Fruit fly (Drosophila melanogaster): ENCODE data around the gene CG5849.

DNA sequence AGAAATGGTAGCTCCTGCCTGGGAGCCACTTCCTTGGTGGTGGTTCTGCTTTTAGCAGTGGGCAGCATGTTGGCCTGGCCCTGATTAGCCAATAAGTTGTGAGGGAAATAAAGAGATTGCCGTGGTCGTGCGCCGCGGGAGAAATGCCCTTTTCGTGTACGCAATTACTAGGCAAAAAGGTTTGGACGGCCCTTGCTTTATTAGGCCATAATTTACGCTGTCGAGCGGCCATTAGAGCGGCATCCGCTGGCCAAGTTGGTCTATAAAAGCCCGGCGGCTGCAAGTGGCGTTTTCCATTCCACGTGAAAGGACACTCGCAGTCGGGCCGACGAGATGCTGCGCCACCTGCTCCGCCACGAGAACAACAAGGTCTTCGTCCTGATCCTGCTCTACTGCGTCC lies 29.3 kb downstream of the CG5849 start, which contains the start of gene Burs:
- no peak for TF ChIP-seq CG34406 (GFP tag; optimal IDR thresholded peaks at IDR 0.05)
- TF ChIP-seq CG6854 (GFP tag; optimal IDR thresholded peaks at IDR 0.05), result no peak
- no peak for TF ChIP-seq CG8632 (GFP tag; optimal IDR thresholded peaks at IDR 0.05)
- no peak for TF ChIP-seq CG8319 (GFP tag; optimal IDR thresholded peaks at IDR 0.05)
- TF ChIP-seq CG16779 (tag; optimal IDR thresholded peaks at IDR 0.05), result no peak
- no peak for TF ChIP-seq CG10669 (GFP tag; optimal IDR thresholded peaks at IDR 0.05)
- TF ChIP-seq Blimp-1 (GFP tag; optimal IDR thresholded peaks at IDR 0.05), result no peak
- no peak for TF ChIP-seq acj6 (GFP tag; optimal IDR thresholded peaks at IDR 0.05)
- no peak for TF ChIP-seq CG4318 (GFP tag; optimal IDR thresholded peaks at IDR 0.05)
- TF ChIP-seq Gug (GFP tag; IDR thresholded peaks at IDR 0.05), result no peak
- TF ChIP-seq Hr38 (GFP tag; optimal IDR thresholded peaks at IDR 0.05), result no peak
- TF ChIP-seq Eip93F (GFP tag; optimal IDR thresholded peaks at IDR 0.05), result no peak
